Fruit fly (Drosophila melanogaster) whole organism, prepupa: ENCODE results near the gene CG42590.

ENCODE experiments used
- CG10631 ChIP-seq: fragments of 200-800 bp; sonication (Bioruptor generic); optimal IDR thresholded peaks from 2 replicates; lab custom pipeline; 2016; ENCODE audit warnings: missing biosample characterization, missing genetic modification characterization
- CG10669 ChIP-seq: fragments of 200-800 bp; sonication (Bioruptor generic); optimal IDR thresholded peaks from 3 replicates; lab custom pipeline; 2018; ENCODE audit warnings: missing biosample characterization, mild to moderate bottlenecking, missing genetic modification characterization, moderate library complexity
- CG11902 ChIP-seq: fragments of 200-800 bp; sonication (Bioruptor generic); optimal IDR thresholded peaks from 3 replicates; lab custom pipeline; 2016; ENCODE audit warnings: missing biosample characterization, missing genetic modification characterization
- CG15336 ChIP-seq: fragments of 200-800 bp; sonication (Bioruptor generic); IDR thresholded peaks from 2 replicates; pipeline ENCODE4 v1.3.6; 2022; ENCODE audit warnings: missing biosample characterization, missing genetic modification characterization
- CG16779 ChIP-seq: fragments of 200-800 bp; sonication (Bioruptor generic); optimal IDR thresholded peaks from 3 replicates; lab custom pipeline; 2017; ENCODE audit warnings: missing biosample characterization, mild to moderate bottlenecking, missing genetic modification characterization
- CG3032 ChIP-seq: fragments of 200-800 bp; optimal IDR thresholded peaks from 2 replicates; lab custom pipeline; 2019; ENCODE audit warnings: missing biosample characterization, mild to moderate bottlenecking, missing genetic modification characterization, moderate library complexity
- CG31627 ChIP-seq: fragments of 200-800 bp; sonication (Bioruptor generic); optimal IDR thresholded peaks from 3 replicates; lab custom pipeline; 2016; ENCODE audit warnings: missing biosample characterization, missing genetic modification characterization
- CG3919 ChIP-seq: fragments of 200-800 bp; sonication (Bioruptor generic); optimal IDR thresholded peaks from 3 replicates; lab custom pipeline; 2016; ENCODE audit warnings: missing biosample characterization, missing genetic modification characterization
- CG4318 ChIP-seq: fragments of 200-800 bp; sonication (Bioruptor generic); optimal IDR thresholded peaks from 3 replicates; lab custom pipeline; 2017; ENCODE audit warnings: missing biosample characterization, mild to moderate bottlenecking, missing genetic modification characterization
- CG6163 ChIP-seq: fragments of 200-800 bp; sonication (Bioruptor generic); IDR thresholded peaks from 3 replicates; pipeline ENCODE4 v1.3.6; 2022; ENCODE audit warnings: missing biosample characterization, missing genetic modification characterization
- CG6808 ChIP-seq: fragments of 200-800 bp; sonication (Bioruptor generic); optimal IDR thresholded peaks from 3 replicates; lab custom pipeline; 2017; ENCODE audit warnings: missing biosample characterization, missing genetic modification characterization, mild to moderate bottlenecking, moderate library complexity, missing genetic modification reagents
- CG8319 ChIP-seq: fragments of 200-800 bp; sonication (Bioruptor generic); optimal IDR thresholded peaks from 3 replicates; lab custom pipeline; 2016; ENCODE audit warnings: missing biosample characterization, missing genetic modification characterization
- CG8632 ChIP-seq: fragments of 200-800 bp; sonication (Bioruptor generic); optimal IDR thresholded peaks from 3 replicates; lab custom pipeline; 2016; ENCODE audit warnings: missing biosample characterization, missing genetic modification characterization
- CG9139 ChIP-seq: fragments of 200-800 bp; sonication (Bioruptor generic); optimal IDR thresholded peaks from 3 replicates; lab custom pipeline; 2017; ENCODE audit warnings: missing biosample characterization, mild to moderate bottlenecking, missing genetic modification characterization
- Eip75B ChIP-seq: fragments of 200-800 bp; sonication (Bioruptor generic); optimal IDR thresholded peaks from 3 replicates; lab custom pipeline; 2016; ENCODE audit warnings: missing biosample characterization, missing genetic modification characterization
- Eip78C ChIP-seq: fragments of 200-800 bp; sonication (Bioruptor generic); peaks from one replicate; lab custom pipeline; 2016; ENCODE audit warnings: missing biosample characterization, missing genetic modification characterization
- Eip93F ChIP-seq: fragments of 200-800 bp; sonication (Bioruptor generic); optimal IDR thresholded peaks from 2 replicates; lab custom pipeline; 2016; ENCODE audit warnings: missing biosample characterization, mild to moderate bottlenecking, missing genetic modification characterization
- Gug ChIP-seq: fragments of 200-800 bp; sonication (Bioruptor generic); IDR thresholded peaks from 2 replicates; pipeline ENCODE4 v1.3.6; 2022; ENCODE audit warnings: missing biosample characterization, missing genetic modification characterization
- Hr38 ChIP-seq: sonication (Bioruptor generic); optimal IDR thresholded peaks from 2 replicates; lab custom pipeline; 2016; ENCODE audit warnings: missing biosample characterization, missing genetic modification characterization
- Hr39 ChIP-seq: fragments of 200-800 bp; sonication (Bioruptor generic); optimal IDR thresholded peaks from 2 replicates; lab custom pipeline; 2016; ENCODE audit warnings: missing biosample characterization, missing genetic modification characterization
- Hr4 ChIP-seq: fragments of 200-800 bp; sonication (Bioruptor generic); optimal IDR thresholded peaks from 3 replicates; lab custom pipeline; 2016; ENCODE audit warnings: missing biosample characterization, missing genetic modification characterization
- Met ChIP-seq: fragments of 200-800 bp; sonication (Bioruptor generic); optimal IDR thresholded peaks from 3 replicates; lab custom pipeline; 2016; ENCODE audit warnings: missing biosample characterization, missing genetic modification characterization
- Smox ChIP-seq: fragments of 200-800 bp; sonication (Bioruptor generic); optimal IDR thresholded peaks from 3 replicates; lab custom pipeline; 2016; ENCODE audit warnings: missing biosample characterization, missing genetic modification characterization
- Sox102F ChIP-seq: fragments of 200-800 bp; sonication (Bioruptor generic); optimal IDR thresholded peaks from 2 replicates; lab custom pipeline; 2016; ENCODE audit warnings: missing biosample characterization, mild to moderate bottlenecking, missing genetic modification characterization
- Sox15 ChIP-seq: fragments of 200-800 bp; sonication (Bioruptor generic); optimal IDR thresholded peaks from 3 replicates; lab custom pipeline; 2016; ENCODE audit warnings: missing biosample characterization, missing genetic modification characterization
- achi ChIP-seq: fragments of 200-800 bp; sonication (Bioruptor generic); optimal IDR thresholded peaks from 3 replicates; lab custom pipeline; 2016; ENCODE audit warnings: missing biosample characterization, missing genetic modification characterization
- acj6 ChIP-seq: fragments of 200-800 bp; sonication (Bioruptor generic); optimal IDR thresholded peaks from 3 replicates; lab custom pipeline; 2016; ENCODE audit warnings: missing biosample characterization, missing genetic modification characterization
- cyc ChIP-seq: fragments of 200-800 bp; sonication (Bioruptor generic); optimal IDR thresholded peaks from 3 replicates; lab custom pipeline; 2016; ENCODE audit warnings: missing biosample characterization, missing genetic modification characterization
- dac ChIP-seq: fragments of 200-800 bp; sonication (Bioruptor generic); optimal IDR thresholded peaks from 2 replicates; lab custom pipeline; 2017; ENCODE audit warnings: missing biosample characterization, mild to moderate bottlenecking, missing genetic modification characterization
- dsx ChIP-seq: fragments of 200-800 bp; optimal IDR thresholded peaks from 3 replicates; lab custom pipeline; 2019; ENCODE audit warnings: missing biosample characterization, mild to moderate bottlenecking, missing genetic modification characterization, moderate library complexity; ENCODE audit not compliant: poor library complexity, severe bottlenecking
- eg ChIP-seq: fragments of 200-800 bp; sonication (Bioruptor generic); IDR thresholded peaks from 3 replicates; pipeline ENCODE4 v1.3.6; 2022; ENCODE audit warnings: missing biosample characterization, missing genetic modification characterization
- esn ChIP-seq: fragments of 200-800 bp; sonication (Bioruptor generic); optimal IDR thresholded peaks from 2 replicates; lab custom pipeline; 2016; ENCODE audit warnings: missing biosample characterization, mild to moderate bottlenecking, missing genetic modification characterization, moderate library complexity
- fd59A ChIP-seq: fragments of 200-800 bp; sonication (Bioruptor generic); optimal IDR thresholded peaks from 2 replicates; lab custom pipeline; 2017; ENCODE audit warnings: missing biosample characterization, mild to moderate bottlenecking, missing genetic modification characterization, missing genetic modification reagents
- fkh ChIP-seq: fragments of 200-800 bp; sonication (Bioruptor generic); optimal IDR thresholded peaks from 3 replicates; lab custom pipeline; 2017; ENCODE audit warnings: missing biosample characterization, mild to moderate bottlenecking, missing genetic modification characterization, moderate library complexity
- lz ChIP-seq: fragments of 200-800 bp; sonication (Bioruptor generic); optimal IDR thresholded peaks from 3 replicates; lab custom pipeline; 2016; ENCODE audit warnings: missing biosample characterization, missing genetic modification characterization
- net ChIP-seq: fragments of 200-800 bp; sonication (Bioruptor generic); optimal IDR thresholded peaks from 3 replicates; lab custom pipeline; 2016; ENCODE audit warnings: missing biosample characterization, missing genetic modification characterization
- pdm3 ChIP-seq: fragments of 200-800 bp; sonication (Bioruptor generic); optimal IDR thresholded peaks from 3 replicates; lab custom pipeline; 2016; ENCODE audit warnings: missing biosample characterization, missing genetic modification characterization
- salr ChIP-seq, 2 experiments: fragments of 200-800 bp; sonication (Bioruptor generic); optimal IDR thresholded peaks; 3 replicates each; lab custom pipeline; 2016 to 2018; ENCODE audit warnings: missing biosample characterization in 2 of 2, missing genetic modification characterization in 2 of 2, mild to moderate bottlenecking in 1 of 2
- svp ChIP-seq: fragments of 200-800 bp; sonication (Bioruptor generic); peaks from one replicate; lab custom pipeline; 2016; ENCODE audit warnings: missing biosample characterization, missing genetic modification characterization
- vri ChIP-seq: fragments of 200-800 bp; sonication (Bioruptor generic); optimal IDR thresholded peaks from 3 replicates; lab custom pipeline; 2016; ENCODE audit warnings: missing biosample characterization, mild to moderate bottlenecking, missing genetic modification characterization

CG42590 gene

DNA sequence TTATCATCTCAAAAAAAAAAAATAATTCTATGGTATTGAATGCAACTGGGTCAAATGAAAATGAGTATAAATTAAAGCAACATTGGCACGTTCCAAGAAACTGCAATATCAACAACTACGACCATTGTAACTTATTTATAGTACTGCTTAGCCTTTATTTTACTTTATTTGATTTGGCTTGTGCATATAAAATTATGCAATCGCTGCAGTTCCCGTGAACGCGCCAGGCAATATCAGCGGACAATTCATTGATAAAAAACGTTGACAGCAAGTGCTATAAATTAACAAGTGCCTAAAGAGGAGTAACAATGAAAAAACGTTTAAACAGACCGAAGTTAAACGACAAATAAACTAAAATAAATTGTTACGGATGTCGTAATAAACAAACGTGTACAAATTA, 2.1 kb upstream of the CG42590 start:
- TF ChIP-seq dsx (GFP tag; lab: Kevin White, UChicago) = no peak
- no peak for TF ChIP-seq CG31627
- TF ChIP-seq Hr38 = no peak
- no peak for TF ChIP-seq CG10631 (GFP tag; lab: Kevin White, UChicago)
- TF ChIP-seq vri (GFP tag; lab: Kevin White, UChicago) = peak; percentile 50
- no peak for TF ChIP-seq CG15336 (GFP tag; lab: Robert Waterston, UW)
- TF ChIP-seq CG4318 (GFP tag; lab: Kevin White, UChicago) = no peak

DNA sequence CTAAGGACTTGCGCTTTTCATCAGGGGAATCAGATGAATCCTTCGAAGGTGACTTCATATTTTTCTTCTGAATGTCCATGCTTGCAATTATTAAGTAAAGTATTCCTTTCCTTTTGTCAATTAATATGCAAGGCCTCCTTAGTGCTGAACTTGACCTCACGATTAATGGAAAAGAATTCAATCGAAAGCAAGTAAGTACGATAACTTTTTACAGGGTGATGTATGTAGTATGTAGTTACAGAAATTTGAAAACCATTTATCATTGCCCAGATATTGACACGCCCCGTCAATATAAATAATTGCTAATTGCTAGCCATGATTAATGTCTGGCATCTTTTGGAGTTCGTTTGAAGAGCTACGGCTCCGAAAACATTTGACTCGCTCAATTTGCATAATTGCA, 793 bp upstream of the CG42590 start, which contains the start of gene CG42591:
CG42591 (minus strand) TSS at position 101 of the 400 bp plus-strand sequence.
- TF ChIP-seq esn = no peak
- TF ChIP-seq Hr39 (GFP tag; lab: Kevin White, UChicago) = no peak
- no peak for TF ChIP-seq CG10631 (GFP tag; lab: Kevin White, UChicago)
- TF ChIP-seq CG16779 = no peak
- no peak for TF ChIP-seq vri (GFP tag; lab: Kevin White, UChicago)
- TF ChIP-seq Hr4 (GFP tag; lab: Kevin White, UChicago) = no peak
- TF ChIP-seq net (GFP tag; lab: Kevin White, UChicago) = no peak
- TF ChIP-seq CG6808 = no peak
- no peak for TF ChIP-seq Met (GFP tag; lab: Kevin White, UChicago)

DNA sequence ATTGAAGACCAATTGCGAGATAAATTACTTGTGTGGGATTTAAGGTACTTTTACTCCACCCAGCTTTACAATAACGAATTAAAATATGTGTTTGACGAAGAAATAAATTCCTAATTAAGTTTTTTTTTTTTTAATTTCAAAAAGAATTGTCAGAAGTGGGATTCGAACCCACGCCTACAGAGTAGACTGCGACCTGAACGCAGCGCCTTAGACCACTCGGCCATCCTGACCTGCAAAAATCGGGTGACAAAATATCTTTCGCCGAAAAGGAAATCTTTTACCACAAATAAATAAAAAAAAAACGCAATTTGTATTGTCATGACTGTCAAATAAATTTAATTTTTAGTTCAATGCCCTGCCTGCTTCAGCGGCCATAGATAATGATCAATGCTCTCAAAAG, 1.0 kb downstream of the CG42590 start:
- TF ChIP-seq salr (GFP tag; optimal IDR thresholded peaks at IDR 0.05; lab: Kevin White, UChicago) = no peak
- no peak for TF ChIP-seq CG11902 (GFP tag; lab: Kevin White, UChicago)
- TF ChIP-seq CG6163 (GFP tag; lab: Robert Waterston, UW) = no peak
- TF ChIP-seq CG3032 (tag; lab: Kevin White, UChicago) = no peak
- no peak for TF ChIP-seq CG6808
- TF ChIP-seq dsx (GFP tag; lab: Kevin White, UChicago) = no peak
- TF ChIP-seq achi (GFP tag; lab: Kevin White, UChicago) = no peak
- no peak for TF ChIP-seq Hr39 (GFP tag; lab: Kevin White, UChicago)
- TF ChIP-seq CG3919 = no peak
- no peak for TF ChIP-seq acj6 (GFP tag; lab: Kevin White, UChicago)
- TF ChIP-seq vri (GFP tag; lab: Kevin White, UChicago) = no peak
- TF ChIP-seq lz (GFP tag; lab: Kevin White, UChicago) = no peak
- TF ChIP-seq Eip78C (GFP tag; lab: Kevin White, UChicago) = no peak
- no peak for TF ChIP-seq pdm3 (GFP tag; lab: Kevin White, UChicago)
- TF ChIP-seq Eip75B (GFP tag; lab: Kevin White, UChicago) = no peak
- no peak for TF ChIP-seq Sox102F (GFP tag; lab: Kevin White, UChicago)

DNA sequence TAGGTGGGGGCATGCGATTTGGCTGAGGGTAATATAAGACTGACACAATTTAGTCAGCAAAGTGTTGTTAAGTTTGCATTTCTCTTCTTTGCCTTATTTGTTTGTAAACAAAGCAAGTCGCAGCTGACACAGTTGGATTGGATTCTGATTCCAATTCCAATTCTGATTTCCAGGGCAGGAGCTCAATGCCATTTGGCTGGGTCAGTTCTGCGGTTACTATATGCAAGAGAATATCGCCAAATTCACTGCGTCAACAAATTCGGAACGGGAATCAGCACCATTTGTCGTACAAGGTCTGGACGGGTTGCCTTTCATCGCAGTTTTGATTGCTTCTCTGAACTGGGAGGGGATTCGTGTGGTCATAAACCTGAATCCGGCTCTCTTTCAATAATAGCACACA, 1.6 kb downstream of the CG42590 start:
- no peak for TF ChIP-seq cyc
- TF ChIP-seq svp (GFP tag; lab: Kevin White, UChicago) = peak; percentile 36
- TF ChIP-seq Eip75B (GFP tag; lab: Kevin White, UChicago) = peak; percentile 8

dm6 chr3L:8065575-8066410, 3.3 kb downstream of the CG42590 start:
- TF ChIP-seq cyc (no peak), fkh (GFP tag; lab: Kevin White, UChicago) (no peak), Gug (GFP tag; lab: Robert Waterston, UW) (no peak), vri (GFP tag; lab: Kevin White, UChicago) (peak; percentile 84), Smox (no peak), CG11902 (GFP tag; lab: Kevin White, UChicago) (no peak), CG6163 (GFP tag; lab: Robert Waterston, UW) (no peak), acj6 (GFP tag; lab: Kevin White, UChicago) (no peak), CG10669 (GFP tag; lab: Kevin White, UChicago) (no peak), dac (GFP tag; lab: Kevin White, UChicago) (no peak), Hr38 (no peak), fd59A (no peak), CG31627 (no peak), Sox15 (GFP tag; lab: Kevin White, UChicago) (no peak), CG3032 (tag; lab: Kevin White, UChicago) (no peak), net (GFP tag; lab: Kevin White, UChicago) (peak; percentile 7), lz (GFP tag; lab: Kevin White, UChicago) (no peak), CG8319 (GFP tag; lab: Kevin White, UChicago) (no peak), CG16779 (no peak), Eip78C (GFP tag; lab: Kevin White, UChicago) (peak; percentile 48), CG6808 (peak; percentile 26), eg (GFP tag; lab: Robert Waterston, UW) (no peak), Met (GFP tag; lab: Kevin White, UChicago) (no peak), CG9139 (GFP tag; lab: Kevin White, UChicago) (no peak), CG8632 (no peak), Eip93F (GFP tag; lab: Kevin White, UChicago) (no peak), Hr4 (GFP tag; lab: Kevin White, UChicago) (no peak)
